Worm (Caenorhabditis elegans) whole organism, L4/young adult: Measurements from ENCODE around the gene T20D3.5.

ENCODE experiments used
- W03F9.2 ChIP-seq: fragments of 150-350 bp; optimal IDR thresholded peaks from 2 replicates; lab custom pipeline; 2014; ENCODE audit warnings: missing biosample characterization, missing genetic modification characterization
- him-1 ChIP-seq: sonication (generic microtip); optimal IDR thresholded peaks from 2 replicates; lab custom pipeline; 2016; ENCODE audit warnings: missing genotype, missing genetic modification reagents, missing genetic modification characterization, missing compliant biosample characterization

ce11 chrIV:9366411-9366810, 29.6 kb downstream of the T20D3.5 start, which contains the start of gene pezo-1:
- TF ChIP-seq him-1 (tag; lab: Kevin White, UChicago) (no peak), W03F9.2 (tag; lab: Kevin White, UChicago) (no peak)
